Fruit fly (Drosophila melanogaster) whole organism, embryonic: ENCODE measurements around the gene CG43407.

ENCODE experiments used
- Atf-2 ChIP-seq: fragments of 200-800 bp; sonication (Bioruptor generic); optimal IDR thresholded peaks from 2 replicates; lab custom pipeline; 2016; ENCODE audit warnings: missing biosample characterization, missing genetic modification characterization
- BEAF-32 ChIP-seq: fragments of 200-800 bp; sonication (Bioruptor generic); optimal IDR thresholded peaks from 3 replicates; lab custom pipeline; 2017; ENCODE audit warnings: missing biosample characterization, missing genetic modification characterization, mild to moderate bottlenecking, moderate library complexity, missing genetic modification reagents
- CG10274 ChIP-seq: fragments of 200-800 bp; sonication (Bioruptor generic); optimal IDR thresholded peaks from 3 replicates; lab custom pipeline; 2017; ENCODE audit warnings: missing biosample characterization, mild to moderate bottlenecking, missing genetic modification characterization
- CG12744 ChIP-seq: fragments of 200-800 bp; sonication (Bioruptor generic); optimal IDR thresholded peaks from 2 replicates; lab custom pipeline; 2016; ENCODE audit warnings: missing biosample characterization, missing genetic modification characterization
- CG12769 ChIP-seq: fragments of 200-800 bp; sonication (Bioruptor generic); optimal IDR thresholded peaks from 2 replicates; lab custom pipeline; 2019; ENCODE audit warnings: missing biosample characterization, mild to moderate bottlenecking, missing genetic modification characterization, moderate library complexity
- CG15601 ChIP-seq: fragments of 200-800 bp; sonication (Bioruptor generic); optimal IDR thresholded peaks from 3 replicates; lab custom pipeline; 2019; ENCODE audit warnings: missing biosample characterization, mild to moderate bottlenecking, missing genetic modification characterization, moderate library complexity
- CG1647 ChIP-seq: fragments of 200-800 bp; sonication (Bioruptor generic); optimal IDR thresholded peaks from 3 replicates; lab custom pipeline; 2016; ENCODE audit warnings: missing biosample characterization, missing genetic modification characterization
- CG17359 ChIP-seq: fragments of 200-800 bp; sonication (Bioruptor generic); optimal IDR thresholded peaks from 3 replicates; lab custom pipeline; 2018; ENCODE audit warnings: missing biosample characterization, mild to moderate bottlenecking, missing genetic modification characterization, moderate library complexity
- CG17361 ChIP-seq: fragments of 200-800 bp; sonication (Bioruptor generic); IDR thresholded peaks from 3 replicates; pipeline ENCODE4 v1.3.6; 2022; ENCODE audit warnings: missing biosample characterization, missing genetic modification characterization
- CG17829 ChIP-seq: fragments of 200-800 bp; optimal IDR thresholded peaks from 2 replicates; lab custom pipeline; 2019; ENCODE audit warnings: missing biosample characterization, mild to moderate bottlenecking, missing genetic modification characterization, moderate library complexity
- CG2116 ChIP-seq: fragments of 200-800 bp; sonication (Bioruptor generic); optimal IDR thresholded peaks from 3 replicates; lab custom pipeline; 2018; ENCODE audit warnings: missing biosample characterization, mild to moderate bottlenecking, missing genetic modification characterization
- CG2199 ChIP-seq: fragments of 200-800 bp; sonication (Bioruptor generic); IDR thresholded peaks from 3 replicates; pipeline ENCODE4 v1.3.6; 2022; ENCODE audit warnings: missing biosample characterization, missing genetic modification characterization
- CG32772 ChIP-seq: fragments of 200-800 bp; sonication (Bioruptor generic); IDR thresholded peaks from 2 replicates; pipeline ENCODE4 v1.3.6; 2022; ENCODE audit warnings: missing biosample characterization, missing genetic modification characterization
- CG3281 ChIP-seq: fragments of 200-800 bp; sonication (Bioruptor generic); optimal IDR thresholded peaks from 3 replicates; lab custom pipeline; 2017; ENCODE audit warnings: missing biosample characterization, mild to moderate bottlenecking, missing genetic modification characterization
- CG34422 ChIP-seq: fragments of 200-800 bp; sonication (Bioruptor generic); IDR thresholded peaks from 3 replicates; pipeline ENCODE4 v1.3.6; 2022; ENCODE audit warnings: missing biosample characterization, missing genetic modification characterization
- CG4820 ChIP-seq: fragments of 200-800 bp; sonication (Bioruptor generic); optimal IDR thresholded peaks from 3 replicates; lab custom pipeline; 2016; ENCODE audit warnings: missing biosample characterization, missing genetic modification characterization
- CG5953 ChIP-seq: fragments of 200-800 bp; sonication (Bioruptor generic); IDR thresholded peaks from 2 replicates; pipeline ENCODE4 v1.3.6; 2022; ENCODE audit warnings: missing biosample characterization, missing genetic modification characterization
- CG7271 ChIP-seq: fragments of 200-800 bp; sonication (Bioruptor generic); optimal IDR thresholded peaks from 2 replicates; lab custom pipeline; 2018; ENCODE audit warnings: missing biosample characterization, mild to moderate bottlenecking, missing genetic modification characterization, moderate library complexity
- CG8089 ChIP-seq: fragments of 200-800 bp; sonication (Bioruptor generic); optimal IDR thresholded peaks from 3 replicates; lab custom pipeline; 2016; ENCODE audit warnings: missing biosample characterization, missing genetic modification characterization
- Deaf1 ChIP-seq: fragments of 200-800 bp; optimal IDR thresholded peaks from 3 replicates; lab custom pipeline; 2019; ENCODE audit warnings: missing biosample characterization, mild to moderate bottlenecking, missing genetic modification characterization, moderate library complexity
- Doc3 ChIP-seq: fragments of 200-800 bp; sonication (Bioruptor generic); IDR thresholded peaks from 3 replicates; pipeline ENCODE4 v1.3.6; 2022; ENCODE audit warnings: missing biosample characterization, missing genetic modification characterization; ENCODE audit not compliant: partially characterized antibody
- Drgx ChIP-seq: fragments of 200-800 bp; sonication (Bioruptor generic); IDR thresholded peaks from 2 replicates; pipeline ENCODE4 v1.3.6; 2022; ENCODE audit warnings: missing biosample characterization, missing genetic modification characterization
- H15 ChIP-seq: fragments of 200-800 bp; sonication (Bioruptor generic); IDR thresholded peaks from 3 replicates; pipeline ENCODE4 v1.3.6; 2022; ENCODE audit warnings: missing biosample characterization, missing genetic modification characterization
- H2.0 ChIP-seq: fragments of 200-800 bp; sonication (Bioruptor generic); IDR thresholded peaks from 2 replicates; pipeline ENCODE4 v1.3.6; 2022; ENCODE audit warnings: missing biosample characterization, missing genetic modification characterization
- HLH4C ChIP-seq: fragments of 200-800 bp; sonication (Bioruptor generic); IDR thresholded peaks from 3 replicates; pipeline ENCODE4 v1.3.6; 2022; ENCODE audit warnings: missing biosample characterization, missing genetic modification characterization; ENCODE audit not compliant: partially characterized antibody
- Hmx ChIP-seq: fragments of 200-800 bp; sonication (Bioruptor generic); optimal IDR thresholded peaks from 2 replicates; lab custom pipeline; 2016; ENCODE audit warnings: missing biosample characterization, missing genetic modification characterization
- Mad ChIP-seq: fragments of 200-800 bp; sonication (Bioruptor generic); optimal IDR thresholded peaks from 2 replicates; lab custom pipeline; 2016; ENCODE audit warnings: missing biosample characterization, missing genetic modification characterization
- Max ChIP-seq: fragments of 200-800 bp; sonication (Bioruptor generic); optimal IDR thresholded peaks from 2 replicates; lab custom pipeline; 2016; ENCODE audit warnings: missing biosample characterization, mild to moderate bottlenecking, missing genetic modification characterization
- Six4 ChIP-seq: fragments of 200-800 bp; sonication (Bioruptor generic); optimal IDR thresholded peaks from 2 replicates; lab custom pipeline; 2016; ENCODE audit warnings: missing biosample characterization, missing genetic modification characterization
- Sry-β ChIP-seq: fragments of 200-800 bp; sonication (Bioruptor generic); optimal IDR thresholded peaks from 2 replicates; lab custom pipeline; 2018; ENCODE audit warnings: missing biosample characterization, mild to moderate bottlenecking, missing genetic modification characterization, moderate library complexity
- aop ChIP-seq: fragments of 200-800 bp; sonication (Bioruptor generic); IDR thresholded peaks from 2 replicates; pipeline ENCODE4 v1.3.6; 2022; ENCODE audit warnings: missing biosample characterization, missing genetic modification characterization
- ara ChIP-seq: fragments of 200-800 bp; sonication (Bioruptor generic); IDR thresholded peaks from 2 replicates; pipeline ENCODE4 v1.3.6; 2022; ENCODE audit warnings: missing biosample characterization, missing genetic modification characterization
- ato ChIP-seq: fragments of 200-800 bp; sonication (Bioruptor generic); IDR thresholded peaks from 2 replicates; pipeline ENCODE4 v1.3.6; 2022; ENCODE audit warnings: missing biosample characterization, missing genetic modification characterization; ENCODE audit not compliant: partially characterized antibody
- bcd ChIP-seq: fragments of 200-800 bp; sonication (Bioruptor generic); optimal IDR thresholded peaks from 2 replicates; lab custom pipeline; 2017; ENCODE audit warnings: missing biosample characterization, mild to moderate bottlenecking, missing genetic modification characterization
- bowl ChIP-seq: fragments of 200-800 bp; sonication (Bioruptor generic); IDR thresholded peaks from 2 replicates; pipeline ENCODE4 v1.3.6; 2022; ENCODE audit warnings: missing biosample characterization, missing genetic modification characterization
- btn ChIP-seq: fragments of 200-800 bp; sonication (Bioruptor generic); optimal IDR thresholded peaks from 2 replicates; lab custom pipeline; 2016; ENCODE audit warnings: missing biosample characterization, missing genetic modification characterization
- dmrt11E ChIP-seq: fragments of 200-800 bp; sonication (Bioruptor generic); optimal IDR thresholded peaks from 3 replicates; lab custom pipeline; 2018; ENCODE audit warnings: missing biosample characterization, mild to moderate bottlenecking, missing genetic modification characterization, moderate library complexity
- ftz-f1 ChIP-seq: fragments of 200-800 bp; sonication (Bioruptor generic); optimal IDR thresholded peaks from 2 replicates; lab custom pipeline; 2016; ENCODE audit warnings: missing biosample characterization, missing genetic modification characterization
- gcm2 ChIP-seq: fragments of 200-800 bp; sonication (Bioruptor generic); optimal IDR thresholded peaks from 2 replicates; lab custom pipeline; 2016; ENCODE audit warnings: missing biosample characterization, missing genetic modification characterization
- hth ChIP-seq: fragments of >200 bp; optimal IDR thresholded peaks from 2 replicates; lab custom pipeline; 2017; ENCODE audit warnings: inconsistent platforms
- klu ChIP-seq: fragments of 200-800 bp; sonication (Bioruptor generic); IDR thresholded peaks from 2 replicates; pipeline ENCODE4 v1.3.6; 2022; ENCODE audit warnings: missing biosample characterization, missing genetic modification characterization
- mam ChIP-seq: fragments of 200-800 bp; sonication (Bioruptor generic); optimal IDR thresholded peaks from 3 replicates; lab custom pipeline; 2016; ENCODE audit warnings: missing biosample characterization, missing genetic modification characterization
- mirr ChIP-seq: fragments of 200-800 bp; sonication (Bioruptor generic); optimal IDR thresholded peaks from 3 replicates; lab custom pipeline; 2018; ENCODE audit warnings: missing biosample characterization, mild to moderate bottlenecking, missing genetic modification characterization
- pfk ChIP-seq: fragments of 200-800 bp; sonication (Bioruptor generic); optimal IDR thresholded peaks from 2 replicates; lab custom pipeline; 2018; ENCODE audit warnings: missing biosample characterization, mild to moderate bottlenecking, missing genetic modification characterization, moderate library complexity
- run ChIP-seq: fragments of 200-800 bp; sonication (Bioruptor generic); optimal IDR thresholded peaks from 3 replicates; lab custom pipeline; 2018; ENCODE audit warnings: missing biosample characterization, mild to moderate bottlenecking, missing genetic modification characterization
- shn ChIP-seq: fragments of 200-800 bp; sonication (Bioruptor generic); optimal IDR thresholded peaks from 3 replicates; lab custom pipeline; 2016; ENCODE audit warnings: missing biosample characterization, missing genetic modification characterization
- sisA ChIP-seq: fragments of 200-800 bp; sonication (Bioruptor generic); IDR thresholded peaks from 2 replicates; pipeline ENCODE4 v1.3.6; 2022; ENCODE audit warnings: missing biosample characterization, missing genetic modification characterization
- sug ChIP-seq: fragments of 200-800 bp; optimal IDR thresholded peaks from 2 replicates; lab custom pipeline; 2019; ENCODE audit warnings: missing biosample characterization, mild to moderate bottlenecking, missing genetic modification characterization, moderate library complexity
- trh ChIP-seq: fragments of 200-800 bp; sonication (Bioruptor generic); optimal IDR thresholded peaks from 2 replicates; lab custom pipeline; 2016; ENCODE audit warnings: missing biosample characterization, missing genetic modification characterization
- vnd ChIP-seq: fragments of 200-800 bp; sonication (Bioruptor generic); IDR thresholded peaks from 3 replicates; pipeline ENCODE4 v1.3.6; 2022; ENCODE audit warnings: missing biosample characterization, missing genetic modification characterization; ENCODE audit not compliant: partially characterized antibody
- zfh2 ChIP-seq: fragments of 200-800 bp; sonication (Bioruptor generic); optimal IDR thresholded peaks from 2 replicates; lab custom pipeline; 2016; ENCODE audit warnings: missing biosample characterization, missing genetic modification characterization

CG43407 gene

DNA sequence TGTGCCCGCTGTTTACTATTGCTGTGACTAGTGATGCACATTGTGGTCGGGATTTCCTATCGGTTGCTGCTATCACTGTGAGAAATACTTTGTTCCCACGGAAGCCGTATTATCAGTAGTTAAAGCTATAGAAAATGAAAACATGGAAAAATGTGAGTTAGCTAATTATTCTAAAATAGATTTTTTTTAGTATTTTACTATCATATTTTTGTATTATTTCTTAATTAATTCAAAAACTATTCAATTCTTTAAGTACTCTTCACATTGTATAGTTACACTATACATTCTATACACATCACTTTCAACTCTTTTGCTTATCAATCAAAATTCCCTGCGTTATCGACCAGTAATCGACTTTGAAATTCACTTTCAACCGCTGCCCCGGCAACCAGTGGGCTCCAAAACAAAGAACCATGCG, 44.5 kb upstream of the CG43407 start, which contains the start of the genes Naxd and CG14079 (continued):
- TF ChIP-seq gcm2 (GFP tag; lab: Kevin White, UChicago) (no peak), Mad (GFP tag; lab: Kevin White, UChicago) (peak; percentile 7), Hmx (GFP tag; lab: Kevin White, UChicago) (no peak), CG4820 (GFP tag; lab: Kevin White, UChicago) (peak; percentile 48), CG34422 (0 out of 3 replicates have a peak, but pooled peaks have one; percentile 31), ara (no peak; the same call in 1 of the 2 replicates), trh (GFP tag; lab: Kevin White, UChicago) (peak; percentile 27), Six4 (peak; percentile 17), CG15601 (tag; lab: Kevin White, UChicago) (peak; percentile 100), CG7271 (tag; lab: Kevin White, UChicago) (no peak), CG2199 (no peak), run (tag; lab: Kevin White, UChicago) (no peak), CG1647 (GFP tag; lab: Kevin White, UChicago) (no peak), CG17361 (GFP tag; lab: Robert Waterston, UW) (peak; percentile 55; the same call in 1 of the 3 replicates), sug (tag; lab: Kevin White, UChicago) (peak; percentile 64), Doc3 (no peak), vnd (GFP tag; lab: Robert Waterston, UW) (0 out of 3 replicates have a peak, but pooled peaks have one; percentile 26), mirr (GFP tag; lab: Kevin White, UChicago) (no peak), klu (GFP tag; lab: Robert Waterston, UW) (peak; percentile 31; the same call in 1 of the 2 replicates), zfh2 (GFP tag; lab: Kevin White, UChicago) (peak; percentile 42), BEAF-32 (GFP tag; lab: Kevin White, UChicago) (peak; percentile 62), HLH4C (GFP tag; lab: Robert Waterston, UW) (no peak), CG17829 (tag; lab: Kevin White, UChicago) (peak; percentile 57), aop (GFP tag; lab: Robert Waterston, UW) (no peak), hth (lab: Kevin White, UChicago) (no peak), H2.0 (GFP tag; lab: Robert Waterston, UW) (peak; percentile 77), CG32772 (peak; percentile 55), ftz-f1 (GFP tag; lab: Kevin White, UChicago) (no peak), H15 (peak; percentile 54; the same call in 1 of the 3 replicates), Drgx (GFP tag; lab: Robert Waterston, UW) (peak; percentile 73), mam (peak; percentile 50), CG5953 (GFP tag; lab: Robert Waterston, UW) (peak; percentile 61; the same call in 1 of the 2 replicates), CG12744 (GFP tag; lab: Kevin White, UChicago) (no peak), sisA (peak; percentile 76), btn (GFP tag; lab: Kevin White, UChicago) (no peak), CG12769 (tag; lab: Kevin White, UChicago) (no peak), CG3281 (no peak), Sry-β (GFP tag; lab: Kevin White, UChicago) (peak; percentile 12), CG8089 (no peak), dmrt11E (peak; percentile 55), shn (GFP tag; lab: Kevin White, UChicago) (no peak), bowl (GFP tag; lab: Robert Waterston, UW) (no peak), Deaf1 (tag; lab: Kevin White, UChicago) (no peak), CG10274 (no peak), CG2116 (GFP tag; lab: Kevin White, UChicago) (peak; percentile 46), CG17359 (peak; percentile 50), pfk (GFP tag; lab: Kevin White, UChicago) (no peak), bcd (GFP tag; lab: Kevin White, UChicago) (peak; percentile 58), ato (GFP tag; lab: Robert Waterston, UW) (no peak), Max (GFP tag; lab: Kevin White, UChicago) (no peak), Atf-2 (GFP tag; lab: Kevin White, UChicago) (peak; percentile 5)
